Worm (Caenorhabditis elegans): ENCODE results near the gene mrps-14.

mrps-14 gene

DNA sequence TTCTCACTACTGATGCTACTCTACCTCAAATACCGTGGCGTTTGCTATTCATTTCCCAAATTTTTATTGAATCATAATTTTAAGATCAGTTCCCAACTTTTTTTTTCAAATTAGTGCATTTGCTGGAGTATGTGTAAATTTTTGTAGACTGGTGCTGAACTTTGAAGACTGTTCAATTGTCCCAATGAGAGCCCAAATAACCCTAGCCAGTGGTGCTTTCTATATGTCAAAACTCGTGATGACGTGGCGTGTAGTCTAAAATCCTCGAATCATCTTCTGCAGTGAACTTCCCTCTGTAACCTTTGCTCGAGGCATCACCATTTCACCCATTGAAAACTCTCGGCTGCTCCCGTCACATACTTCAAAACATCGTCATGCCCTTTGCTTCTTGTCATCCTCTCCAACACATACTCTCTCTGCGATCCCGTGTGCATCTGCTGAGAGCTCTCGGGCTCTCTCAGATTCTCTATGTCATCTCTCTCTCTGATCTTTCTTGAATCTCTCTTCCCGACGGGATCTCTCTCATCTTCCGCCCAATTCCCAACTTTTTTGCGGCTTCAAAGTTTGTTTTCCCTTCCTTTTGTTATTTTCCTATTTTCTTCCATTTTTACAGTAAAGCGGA is 37.8 kb downstream of the mrps-14 start:
- TF ChIP-seq skn-1 (tag; optimal IDR thresholded peaks at IDR 0.05) = no peak
- TF ChIP-seq lsy-2 (tag; optimal IDR thresholded peaks at IDR 0.05) = peak in 1 of 2 experiments; percentile 11
- peak; percentile 74 for TF ChIP-seq nhr-129 (tag; optimal IDR thresholded peaks at IDR 0.05)
- TF ChIP-seq F13H6.1 (tag; optimal IDR thresholded peaks at IDR 0.05) = peak; percentile 54

DNA sequence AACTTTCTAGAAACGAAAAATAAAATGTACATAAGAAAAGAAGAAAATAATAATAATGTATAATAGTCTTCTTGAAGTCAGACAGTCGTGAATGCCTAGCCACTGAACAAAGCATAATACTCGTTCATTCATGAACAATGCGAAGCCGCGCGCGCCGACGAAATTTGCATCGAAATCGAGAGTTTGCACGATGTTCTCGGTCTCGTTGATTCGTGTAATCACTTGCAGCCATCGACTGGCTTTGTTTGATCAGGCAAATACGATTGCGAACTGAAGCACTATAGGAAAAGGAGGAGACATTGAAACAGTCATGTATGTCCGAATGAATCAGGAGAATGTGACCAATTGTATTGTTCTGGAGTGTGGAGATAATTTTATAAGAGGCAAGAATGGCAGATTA is 38.5 kb downstream of the mrps-14 start:
- TF ChIP-seq R02D3.7 (tag; optimal IDR thresholded peaks at IDR 0.05) (no peak), blmp-1 (tag; optimal IDR thresholded peaks at IDR 0.05; ENCODE audit: insufficient read depth) (peak; percentile 50)

DNA sequence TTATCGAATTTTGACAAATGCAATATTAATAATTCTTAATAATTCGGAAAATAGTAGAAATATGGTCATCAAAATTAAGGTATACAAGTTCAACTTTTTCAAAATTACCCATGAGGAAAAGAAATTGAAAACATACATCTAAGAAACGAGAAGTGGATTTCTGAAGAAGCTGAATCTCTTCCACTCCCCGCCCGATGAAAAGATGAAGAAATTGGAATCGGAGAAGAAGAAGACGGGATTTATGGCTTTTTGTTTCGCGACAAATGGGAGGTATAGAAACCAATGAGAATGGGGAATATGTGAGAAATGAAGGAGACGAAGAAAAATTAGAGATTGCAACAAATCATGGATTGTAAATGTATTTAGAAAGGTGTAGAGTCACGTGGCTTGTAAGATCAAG is 39.2 kb downstream of the mrps-14 start:
- TF ChIP-seq sma-9 (GFP tag; optimal IDR thresholded peaks at IDR 0.05) (no peak), sma-9 (tag; optimal IDR thresholded peaks at IDR 0.05) (no peak), mab-5 (tag; optimal IDR thresholded peaks at IDR 0.05) (peak; percentile 5)

DNA sequence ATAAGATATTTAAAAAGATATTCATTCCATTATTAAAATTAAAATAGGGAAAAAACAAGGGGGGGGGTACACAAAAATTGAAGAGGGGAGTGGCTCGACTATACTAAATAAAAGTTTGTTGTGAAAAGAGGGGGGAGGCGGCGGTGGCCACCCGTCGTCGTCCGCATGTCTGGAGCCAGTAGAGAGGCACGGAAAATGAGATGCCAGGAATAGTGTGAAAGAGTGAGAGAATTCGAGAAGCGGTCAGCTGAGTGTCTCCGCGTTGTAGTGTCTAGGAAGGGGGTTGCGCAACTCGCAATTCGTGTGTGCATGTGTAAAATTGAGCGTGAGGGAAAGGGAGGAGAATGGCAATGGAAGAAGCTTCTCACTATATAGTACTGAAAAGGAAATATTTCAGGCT is 40.0 kb downstream of the mrps-14 start:
- TF ChIP-seq R02D3.7 (tag; optimal IDR thresholded peaks at IDR 0.05) (no peak), sma-3 (GFP tag; optimal IDR thresholded peaks at IDR 0.05) (no peak), alr-1 (tag; optimal IDR thresholded peaks at IDR 0.05) (no peak), zag-1 (tag; optimal IDR thresholded peaks at IDR 0.05) (no peak), lsy-2 (tag; optimal IDR thresholded peaks at IDR 0.05) (peak in 1 of 2 experiments; percentile 32), ama-1 (optimal IDR thresholded peaks at IDR 0.05) (no peak), nhr-6 (tag; optimal IDR thresholded peaks at IDR 0.05) (no peak), unc-62 (GFP tag; optimal IDR thresholded peaks at IDR 0.05) (no peak), lin-11 (tag; optimal IDR thresholded peaks at IDR 0.05) (peak; percentile 15), fos-1 (tag; optimal IDR thresholded peaks at IDR 0.05) (no peak), mab-5 (tag; optimal IDR thresholded peaks at IDR 0.05) (no peak), sma-9 (GFP tag; optimal IDR thresholded peaks at IDR 0.05) (no peak), sma-9 (tag; optimal IDR thresholded peaks at IDR 0.05) (no peak), Y55F3AM.14 (GFP tag; optimal IDR thresholded peaks at IDR 0.05) (no peak), nhr-25 (tag; optimal IDR thresholded peaks at IDR 0.05) (no peak), ZK546.5 (tag; optimal IDR thresholded peaks at IDR 0.05) (no peak), lin-13 (GFP tag; optimal IDR thresholded peaks at IDR 0.05) (no peak), elt-1 (tag; optimal IDR thresholded peaks at IDR 0.05) (no peak), mbf-1 (tag; optimal IDR thresholded peaks at IDR 0.05) (no peak), dmd-4 (tag; optimal IDR thresholded peaks at IDR 0.05) (no peak), blmp-1 (tag; optimal IDR thresholded peaks at IDR 0.05; ENCODE audit: insufficient read depth) (no peak), skn-1 (tag; optimal IDR thresholded peaks at IDR 0.05) (no peak), elt-3 (tag; optimal IDR thresholded peaks at IDR 0.05) (no peak), nhr-10 (tag; optimal IDR thresholded peaks at IDR 0.05) (no peak), unc-55 (GFP tag; optimal IDR thresholded peaks at IDR 0.05) (peak; percentile 68), F13H6.1 (tag; optimal IDR thresholded peaks at IDR 0.05) (peak; percentile 10), nhr-237 (tag; optimal IDR thresholded peaks at IDR 0.05) (no peak), ztf-1 (GFP tag; conservative IDR thresholded peaks at IDR 0.05) (no peak), gmeb-1 (tag; optimal IDR thresholded peaks at IDR 0.05) (no peak), crh-2 (tag; optimal IDR thresholded peaks at IDR 0.05) (no peak), sem-4 (tag; optimal IDR thresholded peaks at IDR 0.05) (no peak), ceh-82 (tag; optimal IDR thresholded peaks at IDR 0.05) (no peak), nhr-21 (tag; optimal IDR thresholded peaks at IDR 0.05) (no peak), ztf-4 (tag; optimal IDR thresholded peaks at IDR 0.05) (no peak), nhr-77 (tag; optimal IDR thresholded peaks at IDR 0.05) (no peak), nhr-11 (tag; optimal IDR thresholded peaks at IDR 0.05) (no peak), ceh-16 (tag; optimal IDR thresholded peaks at IDR 0.05) (no peak), nhr-129 (tag; optimal IDR thresholded peaks at IDR 0.05) (peak; percentile 18), ztf-11 (tag; optimal IDR thresholded peaks at IDR 0.05) (no peak), C34F6.9 (tag; optimal IDR thresholded peaks at IDR 0.05) (peak; percentile 36), mdl-1 (tag; optimal IDR thresholded peaks at IDR 0.05) (no peak)
